Fruit fly (Drosophila melanogaster): Measurements from ENCODE around the gene CG1090.

- TF ChIP-seq kay (GFP tag; optimal IDR thresholded peaks at IDR 0.05) (no peak), MTF-1 (GFP tag; optimal IDR thresholded peaks at IDR 0.05; ENCODE audit: borderline replicate concordance) (no peak), dati (GFP tag; IDR thresholded peaks at IDR 0.05) (no peak), CG13123 (GFP tag; optimal IDR thresholded peaks at IDR 0.05) (no peak), Hr78 (GFP tag; optimal IDR thresholded peaks at IDR 0.05) (no peak), CG5180 (GFP tag; optimal IDR thresholded peaks at IDR 0.05) (no peak), Dll (GFP tag; IDR thresholded peaks at IDR 0.05; ENCODE audit: partially characterized antibody) (no peak), lilli (GFP tag; optimal IDR thresholded peaks at IDR 0.05) (no peak)
Measured at dm6 chr3R:4348197-4348814, 11.4 kb upstream of the CG1090 start.

All from whole organism, embryonic.